Worm (Caenorhabditis elegans) whole organism, early embryonic: ENCODE results near the gene srbc-39.

Source experiments
- B0310.2 ChIP-seq: sonication (generic microtip); optimal IDR thresholded peaks from 2 replicates; lab custom pipeline; 2016; ENCODE audit warnings: mild to moderate bottlenecking, missing genetic modification characterization, missing compliant biosample characterization
- F13C5.2 ChIP-seq: sonication (generic microtip); optimal IDR thresholded peaks from 2 replicates; lab custom pipeline; 2017; ENCODE audit warnings: mild to moderate bottlenecking, missing genetic modification characterization, inconsistent platforms, missing compliant biosample characterization
- aly-1 ChIP-seq: sonication (generic microtip); optimal IDR thresholded peaks from 2 replicates; lab custom pipeline; 2016; ENCODE audit warnings: missing genetic modification characterization, missing compliant biosample characterization
- ama-1 ChIP-seq: fragments of 150-350 bp; optimal IDR thresholded peaks from 2 replicates; lab custom pipeline; 2014
- ceh-13 ChIP-seq: fragments of 200-800 bp; sonication (Bioruptor generic); optimal IDR thresholded peaks from 2 replicates; lab custom pipeline; 2018; ENCODE audit warnings: mild to moderate bottlenecking, missing genetic modification characterization, missing compliant biosample characterization
- ceh-36 ChIP-seq: sonication (generic microtip); optimal IDR thresholded peaks from 2 replicates; lab custom pipeline; 2016; ENCODE audit warnings: missing genetic modification characterization, inconsistent platforms, missing compliant biosample characterization
- flt-1 ChIP-seq: fragments of 200-800 bp; sonication (Bioruptor generic); IDR thresholded peaks from 2 replicates; pipeline ENCODE4 v1.3.6; 2022; ENCODE audit warnings: missing genetic modification characterization, missing compliant biosample characterization
- scrt-1 ChIP-seq: fragments of 200-800 bp; sonication (Bioruptor generic); IDR thresholded peaks from 2 replicates; pipeline ENCODE4 v1.3.6; 2022; ENCODE audit warnings: missing genetic modification characterization, missing compliant biosample characterization
- tbx-37 ChIP-seq: fragments of 200-800 bp; sonication (Bioruptor generic); conservative IDR thresholded peaks from 2 replicates; pipeline ENCODE4 v1.3.6; 2022; ENCODE audit warnings: missing genetic modification reagents, missing genetic modification characterization, missing compliant biosample characterization
- tra-4 ChIP-seq: sonication (generic microtip); optimal IDR thresholded peaks from 2 replicates; lab custom pipeline; 2017; ENCODE audit warnings: missing genetic modification characterization, missing compliant biosample characterization

DNA sequence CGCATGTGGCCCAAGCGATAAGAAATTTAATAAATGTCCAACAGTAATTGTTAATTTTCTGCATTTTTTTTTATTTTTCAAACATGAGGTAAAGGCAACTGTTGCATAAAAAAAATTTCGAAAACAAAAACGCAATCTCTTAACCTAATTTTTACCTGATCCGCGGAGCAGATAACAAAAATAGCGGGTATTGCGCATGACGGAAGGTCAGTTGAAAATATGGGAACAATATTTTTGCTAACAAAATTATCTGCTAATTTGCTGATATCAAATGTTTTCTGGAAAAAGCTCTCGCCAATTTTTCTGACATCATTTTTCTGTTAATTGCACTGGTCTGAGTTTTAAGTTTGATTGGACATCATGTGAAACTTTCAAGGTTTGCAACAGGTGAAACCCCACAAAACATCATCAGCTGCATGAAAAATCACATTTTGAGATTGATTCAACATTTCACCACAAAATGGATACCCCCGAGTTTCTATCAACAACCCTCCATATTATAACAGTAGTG lies 44.5 kb upstream of the srbc-39 start, which contains the start of the genes F31F4.11 and srh-266:
- TF ChIP-seq ama-1 (lab: Kevin White, UChicago) = no peak
- TF ChIP-seq ceh-13 (GFP tag; lab: Kevin White, UChicago) = no peak
- TF ChIP-seq ceh-36 (tag; lab: Kevin White, UChicago) = no peak
- no peak for TF ChIP-seq aly-1 (tag; lab: Kevin White, UChicago)
- no peak for TF ChIP-seq tra-4 (tag; lab: Kevin White, UChicago)
- no peak for TF ChIP-seq B0310.2
- TF ChIP-seq F13C5.2 (tag; lab: Kevin White, UChicago) = no peak
- no peak for TF ChIP-seq tbx-37
- no peak for TF ChIP-seq flt-1
- TF ChIP-seq scrt-1 (GFP tag; lab: Robert Waterston, UW) = no peak
